Worm (Caenorhabditis elegans) whole organism, L4 larva: ENCODE results near the gene mrps-23.

ENCODE experiments used
- F10B5.3 ChIP-seq: sonication (generic microtip); optimal IDR thresholded peaks from 2 replicates; lab custom pipeline; 2016; ENCODE audit warnings: mild to moderate bottlenecking, missing genetic modification characterization, missing compliant biosample characterization
- F44E2.7 ChIP-seq: fragments of 200-800 bp; sonication (Bioruptor generic); IDR thresholded peaks from 2 replicates; pipeline ENCODE4 v2.1.2; 2022; ENCODE audit warnings: missing genetic modification characterization, missing compliant biosample characterization
- R02D3.7 ChIP-seq: fragments of 150-350 bp; sonication (generic microtip); optimal IDR thresholded peaks from 3 replicates; lab custom pipeline; 2014; ENCODE audit warnings: missing biosample characterization, missing genetic modification characterization
- T26A8.4 ChIP-seq: fragments of 200-800 bp; sonication (Bioruptor generic); IDR thresholded peaks from 2 replicates; pipeline ENCODE4 v1.3.6; 2022; ENCODE audit warnings: missing genetic modification characterization, missing compliant biosample characterization
- Y48G9A.11 ChIP-seq: fragments of 200-800 bp; sonication (Bioruptor generic); IDR thresholded peaks from 2 replicates; pipeline ENCODE4 v1.3.6; 2022; ENCODE audit warnings: missing genetic modification reagents, missing genetic modification characterization, missing compliant biosample characterization
- Y5F2A.4 ChIP-seq: fragments of 200-800 bp; sonication (Bioruptor generic); optimal IDR thresholded peaks from 2 replicates; lab custom pipeline; 2018; ENCODE audit warnings: mild to moderate bottlenecking, missing genetic modification characterization, missing compliant biosample characterization
- Y75B8A.6 ChIP-seq: fragments of 200-800 bp; sonication (Bioruptor generic); IDR thresholded peaks from 2 replicates; pipeline ENCODE4 v1.3.6; 2022; ENCODE audit warnings: missing genetic modification reagents, missing genetic modification characterization, missing compliant biosample characterization
- ZK546.5 ChIP-seq, 2 experiments: sonication (generic microtip); optimal IDR thresholded peaks; 2 replicates each; lab custom pipeline; 2017; ENCODE audit warnings: missing biosample characterization in 2 of 2, missing genetic modification characterization in 2 of 2
- aha-1 ChIP-seq: fragments of 150-350 bp; peaks from one replicate; lab custom pipeline; 2014; ENCODE audit warnings: missing biosample characterization, missing genetic modification characterization
- aly-2 ChIP-seq: sonication (generic microtip); optimal IDR thresholded peaks from 2 replicates; lab custom pipeline; 2018; ENCODE audit warnings: missing biosample characterization, missing genetic modification characterization
- attf-4 ChIP-seq: sonication (generic microtip); optimal IDR thresholded peaks from 3 replicates; lab custom pipeline; 2017; ENCODE audit warnings: missing biosample characterization, missing genetic modification characterization
- ceh-28 ChIP-seq: fragments of 150-350 bp; optimal IDR thresholded peaks from 2 replicates; lab custom pipeline; 2014; ENCODE audit warnings: missing biosample characterization, missing genetic modification reagents, missing genetic modification characterization
- ceh-82 ChIP-seq: sonication (generic microtip); optimal IDR thresholded peaks from 2 replicates; lab custom pipeline; 2017; ENCODE audit warnings: missing biosample characterization, missing genetic modification characterization
- ces-1 ChIP-seq: fragments of 150-350 bp; sonication (generic microtip); optimal IDR thresholded peaks from 4 replicates; lab custom pipeline; 2014; ENCODE audit warnings: missing biosample characterization, missing genetic modification reagents, missing genetic modification characterization
- dmd-8 ChIP-seq: fragments of 200-800 bp; sonication (Bioruptor generic); IDR thresholded peaks from 2 replicates; pipeline ENCODE4 v1.3.6; 2022; ENCODE audit warnings: missing genetic modification characterization, missing compliant biosample characterization
- dmd-9 ChIP-seq: fragments of 200-800 bp; sonication (Bioruptor generic); IDR thresholded peaks from 2 replicates; pipeline ENCODE4 v1.3.6; 2022; ENCODE audit warnings: missing genetic modification reagents, missing genetic modification characterization, missing compliant biosample characterization
- dpl-1 ChIP-seq: fragments of 150-350 bp; optimal IDR thresholded peaks from 2 replicates; lab custom pipeline; 2014; ENCODE audit warnings: missing biosample characterization, missing genetic modification reagents, missing genetic modification characterization
- duxl-1 ChIP-seq: sonication (generic microtip); optimal IDR thresholded peaks from 2 replicates; lab custom pipeline; 2016; ENCODE audit warnings: mild to moderate bottlenecking, missing genetic modification characterization, moderate library complexity, missing compliant biosample characterization; ENCODE audit not compliant: poor library complexity
- egl-43 ChIP-seq: fragments of 200-800 bp; sonication (Bioruptor generic); IDR thresholded peaks from 2 replicates; pipeline ENCODE4 v1.3.6; 2022; ENCODE audit warnings: missing genetic modification reagents, missing genetic modification characterization, missing compliant biosample characterization
- fos-1 ChIP-seq: fragments of 150-350 bp; optimal IDR thresholded peaks from 2 replicates; lab custom pipeline; 2014; ENCODE audit warnings: missing biosample characterization, missing genetic modification characterization
- gei-8 ChIP-seq: fragments of 200-800 bp; sonication (Bioruptor generic); optimal IDR thresholded peaks from 2 replicates; lab custom pipeline; 2018; ENCODE audit warnings: mild to moderate bottlenecking, missing genetic modification characterization, missing compliant biosample characterization
- lim-7 ChIP-seq: fragments of 200-800 bp; sonication (Bioruptor generic); IDR thresholded peaks from 2 replicates; pipeline ENCODE4 v1.3.6; 2022; ENCODE audit warnings: missing genetic modification characterization, missing compliant biosample characterization
- madf-5 ChIP-seq, 2 experiments: fragments of 200-800 bp; sonication (Bioruptor generic); IDR thresholded peaks; 2 replicates each; pipeline ENCODE4 v1.3.6; 2022; ENCODE audit warnings: missing compliant biosample characterization in 2 of 2, missing genetic modification characterization in 2 of 2
- madf-9 ChIP-seq: fragments of 200-800 bp; sonication (Bioruptor generic); conservative IDR thresholded peaks from 2 replicates; pipeline ENCODE4 v1.3.6; 2022; ENCODE audit warnings: missing genetic modification reagents, missing genetic modification characterization, missing compliant biosample characterization
- mdt-29 ChIP-seq: fragments of 200-800 bp; sonication (Bioruptor generic); IDR thresholded peaks from 2 replicates; pipeline ENCODE4 v1.3.6; 2022; ENCODE audit warnings: missing genetic modification reagents, missing genetic modification characterization, missing compliant biosample characterization
- mep-1 ChIP-seq: fragments of 150-350 bp; sonication (generic microtip); optimal IDR thresholded peaks from 3 replicates; lab custom pipeline; 2014; ENCODE audit warnings: missing biosample characterization, missing genetic modification characterization
- mxl-2 ChIP-seq: fragments of 200-800 bp; sonication (Bioruptor generic); conservative IDR thresholded peaks from 2 replicates; pipeline ENCODE4 v1.3.6; 2022; ENCODE audit warnings: missing genetic modification reagents, missing genetic modification characterization, missing compliant biosample characterization
- nhr-11 ChIP-seq: fragments of 150-350 bp; optimal IDR thresholded peaks from 2 replicates; lab custom pipeline; 2014; ENCODE audit warnings: missing biosample characterization, missing genetic modification characterization
- nhr-111 ChIP-seq: fragments of 200-800 bp; sonication (Bioruptor generic); optimal IDR thresholded peaks from 2 replicates; lab custom pipeline; 2018; ENCODE audit warnings: mild to moderate bottlenecking, missing genetic modification characterization, missing compliant biosample characterization
- nhr-25 ChIP-seq: sonication (generic microtip); optimal IDR thresholded peaks from 2 replicates; lab custom pipeline; 2017; ENCODE audit warnings: missing genetic modification characterization, mild to moderate bottlenecking, missing compliant biosample characterization, antibody characterized with exemption, moderate library complexity, borderline replicate concordance; ENCODE audit not compliant: insufficient read depth
- nhr-28 ChIP-seq: fragments of 150-350 bp; optimal IDR thresholded peaks from 2 replicates; lab custom pipeline; 2014; ENCODE audit warnings: missing biosample characterization, missing genetic modification characterization
- nhr-41 ChIP-seq: fragments of 200-800 bp; sonication (Bioruptor generic); IDR thresholded peaks from 2 replicates; pipeline ENCODE4 v1.3.6; 2022; ENCODE audit warnings: missing genetic modification reagents, missing genetic modification characterization, missing compliant biosample characterization
- nhr-42 ChIP-seq: fragments of 200-800 bp; sonication (Bioruptor generic); IDR thresholded peaks from 2 replicates; pipeline ENCODE4 v1.3.6; 2022; ENCODE audit warnings: missing genetic modification characterization, missing compliant biosample characterization
- nhr-48 ChIP-seq: sonication (generic microtip); optimal IDR thresholded peaks from 2 replicates; lab custom pipeline; 2016; ENCODE audit warnings: mild to moderate bottlenecking, missing genetic modification characterization, missing compliant biosample characterization
- nhr-6 ChIP-seq: fragments of 150-350 bp; optimal IDR thresholded peaks from 2 replicates; lab custom pipeline; 2014; ENCODE audit warnings: missing biosample characterization, missing genetic modification characterization
- nhr-76 ChIP-seq: fragments of 150-350 bp; optimal IDR thresholded peaks from 2 replicates; lab custom pipeline; 2014; ENCODE audit warnings: missing biosample characterization, missing genetic modification characterization
- pha-4 ChIP-seq, 2 experiments: fragments of 150-350 bp in 1 of 2; fragments of 200-800 bp in 1 of 2; sonication (Bioruptor generic) in 1 of 2; IDR thresholded peaks in 1 of 2; optimal IDR thresholded peaks in 1 of 2; 2 replicates each; pipeline versions ENCODE4 v1.3.6 to Lab custom; 2014 to 2022; ENCODE audit warnings: missing genetic modification characterization in 2 of 2, missing genetic modification reagents in 2 of 2, missing biosample characterization in 1 of 2, missing compliant biosample characterization in 1 of 2
- php-3 ChIP-seq: fragments of 200-800 bp; sonication (Bioruptor generic); IDR thresholded peaks from 2 replicates; pipeline ENCODE4 v1.3.6; 2022; ENCODE audit warnings: missing genetic modification reagents, missing genetic modification characterization, missing compliant biosample characterization
- pqm-1 ChIP-seq: sonication (generic microtip); optimal IDR thresholded peaks from 2 replicates; lab custom pipeline; 2017; ENCODE audit warnings: missing biosample characterization, missing genetic modification characterization
- sdz-12 ChIP-seq: fragments of 200-800 bp; sonication (Bioruptor generic); optimal IDR thresholded peaks from 2 replicates; lab custom pipeline; 2018; ENCODE audit warnings: mild to moderate bottlenecking, missing genetic modification characterization, missing compliant biosample characterization
- skn-1 ChIP-seq: fragments of 150-350 bp; optimal IDR thresholded peaks from 2 replicates; lab custom pipeline; 2014; ENCODE audit warnings: missing biosample characterization, missing genetic modification characterization
- snpc-4 ChIP-seq: fragments of 150-350 bp; optimal IDR thresholded peaks from 2 replicates; lab custom pipeline; 2014; ENCODE audit warnings: missing biosample characterization, missing genetic modification characterization
- spr-1 ChIP-seq: sonication (generic microtip); optimal IDR thresholded peaks from 2 replicates; lab custom pipeline; 2016; ENCODE audit warnings: mild to moderate bottlenecking, missing genetic modification characterization, missing compliant biosample characterization
- tra-1 ChIP-seq: fragments of 200-800 bp; sonication (Bioruptor generic); IDR thresholded peaks from 2 replicates; pipeline ENCODE4 v1.3.6; 2022; ENCODE audit warnings: missing genetic modification reagents, missing genetic modification characterization, missing compliant biosample characterization
- unc-39 ChIP-seq: sonication (generic microtip); optimal IDR thresholded peaks from 2 replicates; lab custom pipeline; 2017; ENCODE audit warnings: missing biosample characterization, missing genetic modification characterization
- zag-1 ChIP-seq: fragments of 150-350 bp; optimal IDR thresholded peaks from 2 replicates; lab custom pipeline; 2014; ENCODE audit warnings: missing biosample characterization, missing genetic modification characterization
- zfp-3 ChIP-seq: fragments of 200-800 bp; sonication (Bioruptor generic); conservative IDR thresholded peaks from 2 replicates; pipeline ENCODE4 v1.3.6; 2022; ENCODE audit warnings: missing genetic modification reagents, missing genetic modification characterization, missing compliant biosample characterization
- ztf-7 ChIP-seq: fragments of 150-350 bp; optimal IDR thresholded peaks from 2 replicates; lab custom pipeline; 2014; ENCODE audit warnings: missing biosample characterization, missing genetic modification characterization

mrps-23 gene

ce11 chrIII:9526851-9527250 lies 3.4 kb upstream of the mrps-23 start, which contains the start of gene ZK1098.6:
TSS of gene ZK1098.6 (plus strand) at chrIII:9527151.
- TF ChIP-seq nhr-28 (no peak), F44E2.7 (GFP tag; lab: Robert Waterston, UW) (no peak), R02D3.7 (no peak), ZK546.5 (tag; optimal IDR thresholded peaks at IDR 0.05; lab: Kevin White, UChicago) (no peak), pqm-1 (tag; lab: Kevin White, UChicago) (no peak), nhr-11 (tag; lab: Kevin White, UChicago) (no peak), ceh-82 (tag; lab: Kevin White, UChicago) (no peak), nhr-111 (GFP tag; lab: Kevin White, UChicago) (no peak), tra-1 (GFP tag; lab: Robert Waterston, UW) (no peak), Y75B8A.6 (GFP tag; lab: Robert Waterston, UW) (no peak), unc-39 (tag; lab: Kevin White, UChicago) (no peak), nhr-48 (no peak), F10B5.3 (tag; lab: Kevin White, UChicago) (no peak), aly-2 (no peak), ceh-28 (tag; lab: Kevin White, UChicago) (no peak), mep-1 (tag; lab: Kevin White, UChicago) (no peak), zfp-3 (GFP tag; lab: Robert Waterston, UW) (no peak), ces-1 (GFP tag; lab: Kevin White, UChicago) (no peak), dmd-8 (GFP tag; lab: Robert Waterston, UW) (no peak), fos-1 (no peak)

- TF ChIP-seq spr-1 (tag; lab: Kevin White, UChicago) (no peak), zag-1 (tag; lab: Kevin White, UChicago) (no peak), snpc-4 (no peak), php-3 (GFP tag; lab: Robert Waterston, UW) (no peak), pha-4 (GFP tag; IDR thresholded peaks at IDR 0.05; lab: Robert Waterston, UW) (no peak), pha-4 (tag; optimal IDR thresholded peaks at IDR 0.05; lab: Kevin White, UChicago) (no peak), sdz-12 (GFP tag; lab: Kevin White, UChicago) (no peak), madf-9 (no peak), dpl-1 (no peak), ces-1 (GFP tag; lab: Kevin White, UChicago) (no peak), mxl-2 (GFP tag; lab: Robert Waterston, UW) (no peak), Y48G9A.11 (GFP tag; lab: Robert Waterston, UW) (no peak), nhr-42 (GFP tag; lab: Robert Waterston, UW) (no peak)
Observed at ce11 chrIII:9525252-9525651, 1.8 kb upstream of the mrps-23 start, which contains the start of gene trpp-3. TSS of gene trpp-3 (plus strand) at chrIII:9525552.

DNA sequence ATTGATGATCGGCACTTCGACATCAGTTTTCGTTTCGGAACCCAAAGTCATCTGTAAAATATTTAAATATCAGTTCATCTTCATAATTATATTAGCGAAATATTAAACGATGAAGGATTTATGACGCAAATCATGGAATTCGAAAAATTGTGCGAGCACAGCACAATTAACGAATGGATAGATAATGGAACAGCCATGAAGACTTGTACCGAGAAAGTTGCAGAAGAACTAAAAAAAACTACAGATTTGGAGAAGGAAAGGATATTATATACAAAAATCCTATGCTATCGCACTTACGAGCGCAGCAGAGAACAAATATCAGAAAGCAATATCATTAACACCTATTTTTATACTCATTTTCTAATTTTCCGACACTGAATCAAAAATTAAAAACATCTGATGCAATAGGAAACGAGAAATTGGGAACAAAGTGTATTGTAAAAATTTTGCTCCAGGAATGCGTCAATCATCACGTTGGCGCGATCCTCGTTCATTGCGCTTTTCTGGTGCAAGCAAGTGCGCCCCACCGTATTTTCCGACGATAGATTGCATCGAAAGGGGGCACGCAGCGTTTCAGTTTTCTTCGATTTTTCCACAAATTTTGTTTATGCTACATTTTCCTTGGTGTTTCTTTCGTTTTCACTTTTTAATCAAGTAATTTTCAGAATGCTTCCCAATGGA lies 1.9 kb downstream of the mrps-23 start, which contains the start of the genes clu-1 and prp-40:
Gene clu-1 (minus strand): TSS at position 51 of the 681 bp plus-strand sequence.
Gene prp-40 (plus strand): TSS at position 666 of the 681 bp plus-strand sequence.
- peak; percentile 67 for TF ChIP-seq T26A8.4 (GFP tag; lab: Robert Waterston, UW)
- peak; percentile 28; the same call in 1 of the 2 replicates for TF ChIP-seq egl-43 (GFP tag; lab: Robert Waterston, UW)
- TF ChIP-seq gei-8 (GFP tag; lab: Kevin White, UChicago) = no peak
- no peak for TF ChIP-seq lim-7
- TF ChIP-seq nhr-25 (tag; lab: Kevin White, UChicago) = peak; percentile 49
- TF ChIP-seq madf-5 (GFP tag; IDR thresholded peaks at IDR 0.05; lab: Robert Waterston, UW) = no peak
- peak; percentile 72 for TF ChIP-seq duxl-1 (tag; lab: Kevin White, UChicago)
- TF ChIP-seq Y75B8A.6 (GFP tag; lab: Robert Waterston, UW) = no peak
- no peak for TF ChIP-seq nhr-76
- TF ChIP-seq attf-4 (tag; lab: Kevin White, UChicago) = no peak
- TF ChIP-seq Y5F2A.4 (GFP tag; lab: Kevin White, UChicago) = no peak
- no peak for TF ChIP-seq skn-1 (tag; lab: Kevin White, UChicago)
- TF ChIP-seq aha-1 (tag; lab: Kevin White, UChicago) = peak; percentile 98
- no peak for TF ChIP-seq dmd-9 (GFP tag; lab: Robert Waterston, UW)
- TF ChIP-seq nhr-6 (tag; lab: Kevin White, UChicago) = peak; percentile 91
- no peak for TF ChIP-seq mdt-29 (GFP tag; lab: Robert Waterston, UW)
- TF ChIP-seq ztf-7 = peak; percentile 86
- TF ChIP-seq R02D3.7 = no peak
- no peak for TF ChIP-seq php-3 (GFP tag; lab: Robert Waterston, UW)
- TF ChIP-seq nhr-41 (GFP tag; lab: Robert Waterston, UW) = no peak
- peak; percentile 25; the same call in 1 of the 2 replicates for TF ChIP-seq pha-4 (GFP tag; IDR thresholded peaks at IDR 0.05; lab: Robert Waterston, UW)
- peak; percentile 78 for TF ChIP-seq pha-4 (tag; optimal IDR thresholded peaks at IDR 0.05; lab: Kevin White, UChicago)
